Worm (Caenorhabditis elegans): ENCODE results near the gene C27F2.10.
A peak's percentile ranks its signal among the peaks of the same experiment; 100 is the strongest.

C27F2.10 gene

DNA sequence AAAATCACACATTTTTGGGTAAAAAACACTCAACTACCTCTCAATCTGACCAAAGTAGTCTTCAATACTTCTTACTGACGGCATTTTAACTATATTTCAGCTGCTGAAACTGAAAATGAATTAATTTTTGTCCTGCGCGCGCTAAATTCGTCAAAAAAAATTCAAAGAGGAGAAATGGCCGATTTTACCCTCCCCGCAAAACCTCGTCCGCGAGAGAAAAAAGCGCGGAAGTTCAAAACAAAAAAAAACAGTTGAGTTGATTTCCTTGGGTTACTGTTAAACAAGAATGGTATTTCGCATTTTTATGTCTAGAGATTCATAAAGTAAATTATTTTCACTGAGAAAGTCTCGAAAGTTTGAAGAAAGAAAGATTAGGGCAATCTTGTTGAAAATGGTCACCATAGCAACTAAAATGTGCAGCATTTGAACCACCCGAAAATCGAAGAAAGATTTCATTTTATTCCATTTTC lies at the start of gene C27F2.10, which contains the start of gene wdr-60:
Gene C27F2.10 (minus strand): TSS at position 109 of the 470 bp plus-strand sequence.
Gene wdr-60 (plus strand): TSS at position 420 of the 470 bp plus-strand sequence.
- TF ChIP-seq nhr-23 (tag; optimal IDR thresholded peaks at IDR 0.05): peak; percentile 1
- TF ChIP-seq lin-15B (tag; optimal IDR thresholded peaks at IDR 0.05): peak; percentile 44
- no peak for TF ChIP-seq elt-1 (tag; optimal IDR thresholded peaks at IDR 0.05)
- peak; percentile 55 for TF ChIP-seq nfya-1 (tag; optimal IDR thresholded peaks at IDR 0.05; ENCODE audit: insufficient read depth)

DNA sequence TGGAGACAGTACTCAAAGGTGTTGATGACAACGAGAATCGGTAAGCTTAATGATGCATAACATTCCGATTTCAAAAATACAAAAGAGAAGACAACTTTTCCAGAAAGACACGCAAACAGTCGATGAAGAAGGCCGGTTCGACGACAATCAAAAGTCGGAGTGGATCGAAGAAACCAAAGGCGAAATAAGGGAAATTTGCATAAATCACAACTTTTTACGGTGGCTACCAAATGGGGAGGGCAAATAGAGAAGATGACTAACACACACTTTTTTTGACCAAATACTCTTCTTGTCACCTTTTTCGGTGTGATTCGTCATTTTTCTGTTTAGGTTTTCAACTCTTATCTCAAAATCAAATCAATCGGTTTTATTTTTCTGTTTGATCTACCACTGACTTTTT lies 49.5 kb upstream of the C27F2.10 start, which contains the start of gene C45G9.6:
Gene C45G9.6 (plus strand): TSS at position 301 of the 400 bp plus-strand sequence.
- TF ChIP-seq egl-5 (tag; optimal IDR thresholded peaks at IDR 0.05) (peak; percentile 4), sea-2 (GFP tag; optimal IDR thresholded peaks at IDR 0.05) (no peak)

DNA sequence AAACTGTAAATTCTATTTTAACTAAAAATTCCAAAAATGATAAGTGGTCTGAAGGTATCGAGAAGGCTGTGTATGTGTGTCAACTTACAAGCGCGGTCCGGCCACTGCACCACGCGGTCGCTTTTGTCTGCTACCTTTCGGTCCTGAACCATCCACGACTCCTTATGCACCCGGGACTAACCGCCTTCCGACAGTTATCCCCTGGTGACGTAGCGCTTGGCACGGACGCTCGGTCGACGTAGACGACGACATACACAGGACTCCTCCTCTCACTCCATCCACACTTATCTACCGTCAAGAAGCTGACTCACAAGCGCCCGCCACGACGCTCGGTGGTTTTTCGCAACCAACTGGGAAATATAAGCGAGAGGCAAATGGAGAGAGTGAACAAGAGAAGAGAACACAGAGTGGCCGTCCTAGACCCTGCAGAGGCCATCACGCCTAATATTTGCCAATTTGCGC lies 44.7 kb upstream of the C27F2.10 start:
- TF ChIP-seq pha-4 (tag; optimal IDR thresholded peaks at IDR 0.05) (peak; percentile 76), hmg-11 (tag; optimal IDR thresholded peaks at IDR 0.05) (peak; percentile 94), nhr-25 (tag; optimal IDR thresholded peaks at IDR 0.05) (peak; percentile 67), jun-1 (tag; optimal IDR thresholded peaks at IDR 0.05) (peak; percentile 69), aly-2 (tag; optimal IDR thresholded peaks at IDR 0.05) (peak; percentile 32), nhr-23 (tag; optimal IDR thresholded peaks at IDR 0.05) (peak; percentile 67), lsy-12 (tag; optimal IDR thresholded peaks at IDR 0.05) (peak; percentile 73), nhr-43 (tag; optimal IDR thresholded peaks at IDR 0.05; ENCODE audit: poor library complexity, severe bottlenecking) (peak; percentile 58), tbx-2 (tag; optimal IDR thresholded peaks at IDR 0.05) (peak; percentile 65), elt-2 (tag; optimal IDR thresholded peaks at IDR 0.05) (peak; percentile 62), lin-39 (tag; optimal IDR thresholded peaks at IDR 0.05) (peak; percentile 59), nfya-1 (tag; optimal IDR thresholded peaks at IDR 0.05; ENCODE audit: insufficient read depth) (peak; percentile 67), R02D3.7 (tag; optimal IDR thresholded peaks at IDR 0.05) (peak; percentile 10), elt-1 (tag; optimal IDR thresholded peaks at IDR 0.05) (peak; percentile 11), skn-1 (tag; optimal IDR thresholded peaks at IDR 0.05) (peak; percentile 65)

DNA sequence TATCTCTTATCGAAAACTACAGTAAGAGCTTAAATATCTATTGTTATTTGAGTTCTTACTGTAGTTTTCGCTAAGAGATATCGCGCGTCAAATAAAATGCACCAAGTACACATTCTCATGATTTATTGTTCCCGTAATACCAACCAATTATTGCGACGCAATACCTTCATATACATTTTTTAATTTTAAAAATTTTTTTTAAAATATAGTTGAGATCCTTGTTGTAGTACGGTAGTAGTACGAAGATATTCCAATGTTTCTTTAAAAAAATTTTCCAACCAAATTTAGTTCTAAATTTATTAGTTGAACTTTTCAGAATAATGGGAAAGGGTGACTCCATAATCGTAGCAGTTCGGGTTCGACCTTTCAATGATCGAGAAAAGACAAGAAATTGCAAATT lies 43.9 kb upstream of the C27F2.10 start, which contains the start of gene klp-6:
Gene klp-6 (plus strand): TSS at position 301 of the 400 bp plus-strand sequence.
- TF ChIP-seq mdl-1 (tag; optimal IDR thresholded peaks at IDR 0.05): no peak
- TF ChIP-seq unc-39 (tag; optimal IDR thresholded peaks at IDR 0.05): no peak
- TF ChIP-seq ztf-11 (tag; optimal IDR thresholded peaks at IDR 0.05): no peak
- TF ChIP-seq snpc-4 (tag; optimal IDR thresholded peaks at IDR 0.05): no peak
- TF ChIP-seq sea-2 (GFP tag; optimal IDR thresholded peaks at IDR 0.05): no peak
- no peak for TF ChIP-seq nhr-77 (tag; optimal IDR thresholded peaks at IDR 0.05)
- no peak for TF ChIP-seq nhr-12 (tag; optimal IDR thresholded peaks at IDR 0.05)
- no peak for TF ChIP-seq zag-1 (tag; optimal IDR thresholded peaks at IDR 0.05)
- no peak for TF ChIP-seq ztf-4 (tag; optimal IDR thresholded peaks at IDR 0.05)
- no peak for TF ChIP-seq nhr-25 (tag; optimal IDR thresholded peaks at IDR 0.05)
- TF ChIP-seq fkh-2 (tag; optimal IDR thresholded peaks at IDR 0.05): no peak
- no peak for TF ChIP-seq nhr-67 (tag; optimal IDR thresholded peaks at IDR 0.05)
- no peak for TF ChIP-seq jun-1 (tag; optimal IDR thresholded peaks at IDR 0.05)
- no peak for TF ChIP-seq fos-1 (tag; optimal IDR thresholded peaks at IDR 0.05)
- TF ChIP-seq nhr-237 (tag; optimal IDR thresholded peaks at IDR 0.05): no peak
- no peak for TF ChIP-seq nhr-28 (tag; optimal IDR thresholded peaks at IDR 0.05)

DNA sequence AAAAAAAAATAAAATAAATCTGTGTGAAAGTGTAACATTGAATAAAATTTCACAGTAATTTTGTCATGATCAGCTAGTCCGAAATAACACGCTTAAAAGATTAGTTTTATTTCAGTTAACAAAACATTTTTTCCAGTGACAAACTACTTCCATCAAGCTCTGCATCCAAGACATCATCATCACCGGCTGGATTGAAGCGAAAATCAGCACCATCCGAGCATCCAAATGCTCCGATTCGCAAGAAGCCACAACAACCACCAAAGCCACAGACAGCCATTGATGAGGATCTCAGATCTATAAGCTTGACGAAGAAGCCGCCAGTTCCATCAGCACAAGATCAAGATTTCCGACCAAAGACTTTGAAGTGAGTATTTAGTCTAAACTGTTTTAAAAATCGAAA lies 40.5 kb upstream of the C27F2.10 start:
- TF ChIP-seq pha-4 (tag; optimal IDR thresholded peaks at IDR 0.05): no peak
- no peak for TF ChIP-seq skn-1 (tag; optimal IDR thresholded peaks at IDR 0.05)
- TF ChIP-seq ztf-4 (tag; optimal IDR thresholded peaks at IDR 0.05): no peak
- TF ChIP-seq ceh-9 (tag; optimal IDR thresholded peaks at IDR 0.05): no peak
- TF ChIP-seq unc-39 (tag; optimal IDR thresholded peaks at IDR 0.05): no peak
- TF ChIP-seq elt-3 (tag; optimal IDR thresholded peaks at IDR 0.05): no peak
- TF ChIP-seq fkh-2 (tag; optimal IDR thresholded peaks at IDR 0.05): no peak
- TF ChIP-seq fos-1 (tag; optimal IDR thresholded peaks at IDR 0.05): no peak
- TF ChIP-seq nhr-11 (tag; optimal IDR thresholded peaks at IDR 0.05): no peak
- TF ChIP-seq nhr-76 (tag; optimal IDR thresholded peaks at IDR 0.05): no peak
- TF ChIP-seq ztf-11 (tag; optimal IDR thresholded peaks at IDR 0.05): no peak
- no peak for TF ChIP-seq zag-1 (tag; optimal IDR thresholded peaks at IDR 0.05)
- no peak for TF ChIP-seq jun-1 (tag; optimal IDR thresholded peaks at IDR 0.05)

All from whole organism, L3 larva.